Fruit fly (Drosophila melanogaster) whole organism, embryonic: ENCODE data around the gene CG12096.

ENCODE experiments used
- Aef1 ChIP-seq: fragments of 200-800 bp; sonication (Bioruptor generic); IDR thresholded peaks from 3 replicates; pipeline ENCODE4 v1.3.6; 2022; ENCODE audit warnings: missing biosample characterization, missing genetic modification characterization
- Antp ChIP-seq: fragments of 200-800 bp; sonication (Bioruptor generic); optimal IDR thresholded peaks from 3 replicates; lab custom pipeline; 2016; ENCODE audit warnings: missing biosample characterization, missing genetic modification characterization
- BtbVII ChIP-seq: fragments of 200-800 bp; sonication (Bioruptor generic); optimal IDR thresholded peaks from 3 replicates; lab custom pipeline; 2017; ENCODE audit warnings: missing biosample characterization, mild to moderate bottlenecking, missing genetic modification characterization
- Bteb2 ChIP-seq: fragments of 200-800 bp; sonication (Bioruptor generic); optimal IDR thresholded peaks from 2 replicates; lab custom pipeline; 2016; ENCODE audit warnings: missing biosample characterization, missing genetic modification characterization
- CG10462 ChIP-seq: fragments of 200-800 bp; sonication (Bioruptor generic); optimal IDR thresholded peaks from 2 replicates; lab custom pipeline; 2016; ENCODE audit warnings: missing biosample characterization, missing genetic modification characterization
- CG12219 ChIP-seq: fragments of 200-800 bp; sonication (Bioruptor generic); optimal IDR thresholded peaks from 3 replicates; lab custom pipeline; 2018; ENCODE audit warnings: missing biosample characterization, mild to moderate bottlenecking, missing genetic modification characterization
- CG12744 ChIP-seq: fragments of 200-800 bp; sonication (Bioruptor generic); optimal IDR thresholded peaks from 2 replicates; lab custom pipeline; 2016; ENCODE audit warnings: missing biosample characterization, missing genetic modification characterization
- CG13296 ChIP-seq: fragments of 200-800 bp; sonication (Bioruptor generic); optimal IDR thresholded peaks from 3 replicates; lab custom pipeline; 2018; ENCODE audit warnings: missing biosample characterization, mild to moderate bottlenecking, missing genetic modification characterization
- CG15073 ChIP-seq: fragments of 200-800 bp; sonication (Bioruptor generic); optimal IDR thresholded peaks from 2 replicates; lab custom pipeline; 2016; ENCODE audit warnings: missing biosample characterization, missing genetic modification characterization
- CG17829 ChIP-seq: fragments of 200-800 bp; optimal IDR thresholded peaks from 2 replicates; lab custom pipeline; 2019; ENCODE audit warnings: missing biosample characterization, mild to moderate bottlenecking, missing genetic modification characterization, moderate library complexity
- CG30403 ChIP-seq: fragments of 200-800 bp; sonication (Bioruptor generic); optimal IDR thresholded peaks from 3 replicates; lab custom pipeline; 2016; ENCODE audit warnings: missing biosample characterization, missing genetic modification characterization
- CG34376 ChIP-seq: fragments of 200-800 bp; sonication (Bioruptor generic); optimal IDR thresholded peaks from 2 replicates; lab custom pipeline; 2018; ENCODE audit warnings: missing biosample characterization, mild to moderate bottlenecking, missing genetic modification characterization
- CG4617 ChIP-seq: fragments of 200-800 bp; sonication (Bioruptor generic); optimal IDR thresholded peaks from 3 replicates; lab custom pipeline; 2016; ENCODE audit warnings: missing biosample characterization, missing genetic modification characterization, borderline replicate concordance
- CG6272 ChIP-seq: fragments of 200-800 bp; sonication (Bioruptor generic); IDR thresholded peaks from 2 replicates; pipeline ENCODE4 v1.3.6; 2022; ENCODE audit warnings: missing biosample characterization, missing genetic modification characterization
- CG6689 ChIP-seq: fragments of 200-800 bp; sonication (Bioruptor generic); IDR thresholded peaks from 2 replicates; pipeline ENCODE4 v1.3.6; 2022; ENCODE audit warnings: missing biosample characterization, missing genetic modification characterization
- CG6765 ChIP-seq: fragments of 200-800 bp; sonication (Bioruptor generic); optimal IDR thresholded peaks from 3 replicates; lab custom pipeline; 2017; ENCODE audit warnings: missing biosample characterization, mild to moderate bottlenecking, missing genetic modification characterization
- CG9727 ChIP-seq: fragments of 200-800 bp; sonication (Bioruptor generic); optimal IDR thresholded peaks from 3 replicates; lab custom pipeline; 2017; ENCODE audit warnings: missing biosample characterization, mild to moderate bottlenecking, missing genetic modification characterization
- Dek ChIP-seq: fragments of 200-800 bp; sonication (Bioruptor generic); optimal IDR thresholded peaks from 3 replicates; lab custom pipeline; 2019; ENCODE audit warnings: missing biosample characterization, mild to moderate bottlenecking, missing genetic modification characterization, moderate library complexity
- Dref ChIP-seq: fragments of 200-800 bp; sonication (Bioruptor generic); IDR thresholded peaks from 2 replicates; pipeline ENCODE4 v1.3.6; 2022; ENCODE audit warnings: missing biosample characterization, missing genetic modification characterization
- Drgx ChIP-seq: fragments of 200-800 bp; sonication (Bioruptor generic); IDR thresholded peaks from 2 replicates; pipeline ENCODE4 v1.3.6; 2022; ENCODE audit warnings: missing biosample characterization, missing genetic modification characterization
- ERR ChIP-seq: fragments of 200-800 bp; sonication (Bioruptor generic); optimal IDR thresholded peaks from 2 replicates; lab custom pipeline; 2016; ENCODE audit warnings: missing biosample characterization, missing genetic modification characterization
- GATAe ChIP-seq: fragments of 200-800 bp; sonication (Bioruptor generic); conservative IDR thresholded peaks from 2 replicates; pipeline ENCODE4 v1.3.6; 2022; ENCODE audit warnings: missing biosample characterization, missing genetic modification characterization
- Gug ChIP-seq: fragments of 200-800 bp; sonication (Bioruptor generic); IDR thresholded peaks from 4 replicates; pipeline ENCODE4 v1.3.6; 2022; ENCODE audit warnings: missing biosample characterization, missing genetic modification characterization
- H2.0 ChIP-seq: fragments of 200-800 bp; sonication (Bioruptor generic); IDR thresholded peaks from 2 replicates; pipeline ENCODE4 v1.3.6; 2022; ENCODE audit warnings: missing biosample characterization, missing genetic modification characterization
- Jarid2 ChIP-seq: fragments of 200-800 bp; sonication (Bioruptor generic); optimal IDR thresholded peaks from 3 replicates; lab custom pipeline; 2017; ENCODE audit warnings: mild to moderate bottlenecking, missing biosample characterization, missing genetic modification reagents, missing genetic modification characterization
- Lim3 ChIP-seq: fragments of 200-800 bp; sonication (Bioruptor generic); IDR thresholded peaks from 2 replicates; pipeline ENCODE4 v1.3.6; 2022; ENCODE audit warnings: missing biosample characterization, missing genetic modification characterization
- NfI ChIP-seq: fragments of 200-800 bp; sonication (Bioruptor generic); optimal IDR thresholded peaks from 3 replicates; lab custom pipeline; 2018; ENCODE audit warnings: missing biosample characterization, mild to moderate bottlenecking, missing genetic modification characterization, moderate library complexity
- Ptx1 ChIP-seq: fragments of 200-800 bp; sonication (Bioruptor generic); IDR thresholded peaks from 2 replicates; pipeline ENCODE4 v1.3.6; 2022; ENCODE audit warnings: missing biosample characterization, missing genetic modification characterization
- Sox102F ChIP-seq: fragments of 200-800 bp; sonication (Bioruptor generic); optimal IDR thresholded peaks from 2 replicates; lab custom pipeline; 2018; ENCODE audit warnings: missing biosample characterization, mild to moderate bottlenecking, missing genetic modification characterization, moderate library complexity
- Xbp1 ChIP-seq: fragments of 200-800 bp; sonication (Bioruptor generic); optimal IDR thresholded peaks from 3 replicates; lab custom pipeline; 2016; ENCODE audit warnings: missing biosample characterization, mild to moderate bottlenecking, missing genetic modification characterization
- abd-A ChIP-seq: fragments of 200-800 bp; sonication (Bioruptor generic); optimal IDR thresholded peaks from 3 replicates; lab custom pipeline; 2019; ENCODE audit warnings: missing biosample characterization, mild to moderate bottlenecking, missing genetic modification characterization, moderate library complexity
- az2 ChIP-seq: fragments of 200-800 bp; sonication (Bioruptor generic); optimal IDR thresholded peaks from 3 replicates; lab custom pipeline; 2016; ENCODE audit warnings: missing biosample characterization, missing genetic modification characterization
- bsh ChIP-seq, 2 experiments: fragments of 200-800 bp; sonication (Bioruptor generic); optimal IDR thresholded peaks; 2 replicates each; lab custom pipeline; 2017 to 2018; ENCODE audit warnings: mild to moderate bottlenecking in 2 of 2, missing biosample characterization in 2 of 2, missing genetic modification characterization in 2 of 2, moderate library complexity in 1 of 2
- chinmo ChIP-seq: fragments of 200-800 bp; sonication (Bioruptor generic); IDR thresholded peaks from 4 replicates; pipeline ENCODE4 v1.3.6; 2022; ENCODE audit warnings: missing biosample characterization, missing genetic modification characterization; ENCODE audit not compliant: partially characterized antibody
- dpn ChIP-seq, 2 experiments: fragments of 200-800 bp; sonication (Bioruptor generic); optimal IDR thresholded peaks; 3 replicates each; lab custom pipeline; 2016; ENCODE audit warnings: missing biosample characterization in 2 of 2, missing genetic modification characterization in 2 of 2
- en ChIP-seq: fragments of 200-800 bp; sonication (Bioruptor generic); optimal IDR thresholded peaks from 2 replicates; lab custom pipeline; 2016; ENCODE audit warnings: missing biosample characterization, missing genetic modification characterization
- eve ChIP-seq, 2 experiments: fragments of >200 bp; optimal IDR thresholded peaks; 2 replicates each; lab custom pipeline; 2017; ENCODE audit warnings: missing biosample characterization in 2 of 2, missing genetic modification characterization in 2 of 2
- hkb ChIP-seq, 2 experiments: fragments of 200-800 bp in 1 of 2; fragments of >200 bp in 1 of 2; sonication (Bioruptor generic) in 1 of 2; IDR thresholded peaks in 1 of 2; optimal IDR thresholded peaks in 1 of 2; 2 replicates each; pipeline versions ENCODE4 v1.3.6 to Lab custom; 2017 to 2022; ENCODE audit warnings: missing biosample characterization in 1 of 2, missing genetic modification characterization in 1 of 2
- insv ChIP-seq, 2 experiments: fragments of 200-800 bp; sonication (Bioruptor generic); optimal IDR thresholded peaks; 3 replicates each; lab custom pipeline; 2016 to 2018; ENCODE audit warnings: missing biosample characterization in 2 of 2, missing genetic modification characterization in 2 of 2
- jigr1 ChIP-seq: fragments of 200-800 bp; sonication (Bioruptor generic); IDR thresholded peaks from 3 replicates; pipeline ENCODE4 v1.3.6; 2022; ENCODE audit warnings: missing biosample characterization, missing genetic modification characterization
- nerfin-2 ChIP-seq: fragments of 200-800 bp; sonication (Bioruptor generic); IDR thresholded peaks from 2 replicates; pipeline ENCODE4 v1.3.6; 2022; ENCODE audit warnings: missing biosample characterization, missing genetic modification characterization; ENCODE audit not compliant: partially characterized antibody
- nmo ChIP-seq: fragments of 200-800 bp; sonication (Bioruptor generic); optimal IDR thresholded peaks from 2 replicates; lab custom pipeline; 2018; ENCODE audit warnings: missing biosample characterization, mild to moderate bottlenecking, missing genetic modification characterization, moderate library complexity
- odd ChIP-seq: fragments of 200-800 bp; sonication (Bioruptor generic); optimal IDR thresholded peaks from 2 replicates; lab custom pipeline; 2017; ENCODE audit warnings: missing biosample characterization, mild to moderate bottlenecking, missing genetic modification characterization
- onecut ChIP-seq: fragments of 200-800 bp; sonication (Bioruptor generic); IDR thresholded peaks from 2 replicates; pipeline ENCODE4 v1.3.6; 2022; ENCODE audit warnings: missing biosample characterization, missing genetic modification characterization
- pnt ChIP-seq: fragments of 200-800 bp; sonication (Bioruptor generic); optimal IDR thresholded peaks from 3 replicates; lab custom pipeline; 2016; ENCODE audit warnings: missing biosample characterization, missing genetic modification characterization
- pros ChIP-seq: fragments of 200-800 bp; sonication (Bioruptor generic); optimal IDR thresholded peaks from 3 replicates; lab custom pipeline; 2019; ENCODE audit warnings: missing biosample characterization, mild to moderate bottlenecking, missing genetic modification characterization, moderate library complexity
- repo ChIP-seq: fragments of 200-800 bp; sonication (Bioruptor generic); optimal IDR thresholded peaks from 2 replicates; lab custom pipeline; 2016; ENCODE audit warnings: missing biosample characterization, missing genetic modification characterization
- sens-2 ChIP-seq: fragments of 200-800 bp; sonication (Bioruptor generic); IDR thresholded peaks from 2 replicates; pipeline ENCODE4 v1.3.6; 2022; ENCODE audit warnings: missing biosample characterization, missing genetic modification characterization
- slp2 ChIP-seq: fragments of 200-800 bp; sonication (Bioruptor generic); optimal IDR thresholded peaks from 2 replicates; lab custom pipeline; 2016; ENCODE audit warnings: missing biosample characterization, missing genetic modification characterization
- ttk ChIP-seq: fragments of 200-800 bp; sonication (Bioruptor generic); IDR thresholded peaks from 2 replicates; pipeline ENCODE4 v2.1.2; 2022; ENCODE audit warnings: missing biosample characterization, missing genetic modification characterization
- zen2 ChIP-seq: fragments of 200-800 bp; sonication (Bioruptor generic); IDR thresholded peaks from 3 replicates; pipeline ENCODE4 v1.3.6; 2022; ENCODE audit warnings: missing biosample characterization, missing genetic modification characterization; ENCODE audit not compliant: partially characterized antibody

Gene CG12096

DNA sequence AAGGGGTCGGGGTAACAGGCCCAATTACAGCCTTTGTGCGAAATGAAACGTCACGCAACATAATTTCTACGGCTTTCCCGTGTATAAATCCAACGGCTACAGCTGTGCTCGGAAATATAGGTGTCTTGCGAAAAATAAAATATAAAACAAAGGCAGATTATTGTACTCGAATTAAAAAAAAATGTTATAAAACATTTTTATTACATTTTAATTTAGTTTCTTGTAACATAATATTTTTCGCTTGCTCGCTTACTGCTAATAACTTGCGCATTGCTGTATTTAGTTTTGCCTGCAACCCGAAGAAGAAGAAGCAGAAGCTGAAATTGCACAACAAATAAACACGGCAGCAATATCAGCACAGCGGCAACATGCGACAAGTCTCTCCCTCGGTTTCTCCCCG lies 16.3 kb upstream of the CG12096 start (continued):
- TF ChIP-seq en: no peak
- TF ChIP-seq Dref (GFP tag; lab: Robert Waterston, UW): no peak
- TF ChIP-seq Jarid2: no peak
- peak; percentile 18 for TF ChIP-seq CG30403 (GFP tag; lab: Kevin White, UChicago)
- no peak for TF ChIP-seq CG12744 (GFP tag; lab: Kevin White, UChicago)
- TF ChIP-seq Antp (GFP tag; lab: Kevin White, UChicago): no peak
- no peak for TF ChIP-seq CG6765 (GFP tag; lab: Kevin White, UChicago)
- TF ChIP-seq CG10462: no peak
- TF ChIP-seq CG34376 (GFP tag; lab: Kevin White, UChicago): no peak
- peak; percentile 34 for TF ChIP-seq az2 (GFP tag; lab: Kevin White, UChicago)
- no peak for TF ChIP-seq CG6272 (GFP tag; lab: Robert Waterston, UW)
- no peak for TF ChIP-seq ERR (GFP tag; lab: Kevin White, UChicago)
- no peak for TF ChIP-seq pros (GFP tag; lab: Kevin White, UChicago)
- TF ChIP-seq NfI (GFP tag; lab: Kevin White, UChicago): no peak
- no peak for TF ChIP-seq CG15073 (GFP tag; lab: Kevin White, UChicago)
- TF ChIP-seq CG17829 (tag; lab: Kevin White, UChicago): peak; percentile 20
- no peak for TF ChIP-seq chinmo
- no peak for TF ChIP-seq hkb (optimal IDR thresholded peaks at IDR 0.05; lab: Kevin White, UChicago)
- TF ChIP-seq hkb (GFP tag; IDR thresholded peaks at IDR 0.05; lab: Robert Waterston, UW): peak; percentile 66
- 0 out of 2 replicates have a peak, but pooled peaks have one; percentile 7 for TF ChIP-seq onecut (GFP tag; lab: Robert Waterston, UW)
- TF ChIP-seq odd (GFP tag; lab: Kevin White, UChicago): no peak
- TF ChIP-seq CG6689 (GFP tag; lab: Robert Waterston, UW): peak; percentile 66
- TF ChIP-seq repo: no peak
- TF ChIP-seq dpn (GFP tag; optimal IDR thresholded peaks at IDR 0.05; lab: Kevin White, UChicago): peak in 1 of 2 experiments; percentile 36
- no peak for TF ChIP-seq slp2 (GFP tag; lab: Kevin White, UChicago)
- TF ChIP-seq ttk (GFP tag; lab: Robert Waterston, UW): 0 out of 2 replicates have a peak, but pooled peaks have one; percentile 17
- TF ChIP-seq CG4617: no peak
- TF ChIP-seq BtbVII (GFP tag; lab: Kevin White, UChicago): no peak
- TF ChIP-seq CG12219 (GFP tag; lab: Kevin White, UChicago): peak; percentile 29
- TF ChIP-seq nmo (GFP tag; lab: Kevin White, UChicago): peak; percentile 42
- TF ChIP-seq Lim3: no peak
- TF ChIP-seq abd-A (tag; lab: Kevin White, UChicago): no peak
- no peak for TF ChIP-seq Bteb2 (GFP tag; lab: Kevin White, UChicago)
- no peak for TF ChIP-seq jigr1 (GFP tag; lab: Robert Waterston, UW)
- no peak for TF ChIP-seq GATAe (GFP tag; lab: Robert Waterston, UW)
- TF ChIP-seq sens-2: no peak
- peak; percentile 12 for TF ChIP-seq CG9727 (GFP tag; lab: Kevin White, UChicago)
- peak; percentile 34 for TF ChIP-seq Xbp1 (GFP tag; lab: Kevin White, UChicago)
- TF ChIP-seq pnt (GFP tag; lab: Kevin White, UChicago): no peak
- TF ChIP-seq Dek (tag; lab: Kevin White, UChicago): no peak
- no peak for TF ChIP-seq insv (GFP tag; optimal IDR thresholded peaks at IDR 0.05; lab: Kevin White, UChicago)
- peak; percentile 33; the same call in 1 of the 2 replicates for TF ChIP-seq H2.0
- peak; percentile 66 for TF ChIP-seq Ptx1
- no peak for TF ChIP-seq nerfin-2 (GFP tag; lab: Robert Waterston, UW)
- TF ChIP-seq eve (GFP tag; optimal IDR thresholded peaks at IDR 0.05; lab: Kevin White, UChicago): peak in 1 of 2 experiments; percentile 50
- TF ChIP-seq CG13296 (GFP tag; lab: Kevin White, UChicago): peak; percentile 31
- no peak for TF ChIP-seq Gug (GFP tag; lab: Robert Waterston, UW)
- TF ChIP-seq Drgx (GFP tag; lab: Robert Waterston, UW): peak; percentile 89
- TF ChIP-seq bsh (GFP tag; optimal IDR thresholded peaks at IDR 0.05; lab: Kevin White, UChicago): peak; percentile 47
- TF ChIP-seq Aef1 (GFP tag; lab: Robert Waterston, UW): peak; percentile 31; the same call in 1 of the 3 replicates
- peak; percentile 70 for TF ChIP-seq Sox102F
- TF ChIP-seq zen2 (GFP tag; lab: Robert Waterston, UW): no peak
